Fruit fly (Drosophila melanogaster) S2 (cell line): ENCODE results near the gene Nlg4.

Experiments
- CG8478 ChIP-seq: fragments of >200 bp; optimal IDR thresholded peaks from 2 replicates; lab custom pipeline; 2018
- CTCF ChIP-seq, 2 experiments: fragments of >200 bp; optimal IDR thresholded peaks; 2 replicates each; lab custom pipeline; 2018

- no peak for TF ChIP-seq CG8478 (lab: Kevin White, UChicago)
- no peak for TF ChIP-seq CTCF (optimal IDR thresholded peaks at IDR 0.05; lab: Kevin White, UChicago)
Observed at dm6 chr3R:20253002-20253584, 48.5 kb downstream of the Nlg4 start.
